Fruit fly (Drosophila melanogaster) whole organism, adult: Measurements from ENCODE around the gene CG12177.

ENCODE experiments used
- CG11617 ChIP-seq: fragments of 200-800 bp; sonication (Bioruptor generic); optimal IDR thresholded peaks from 2 replicates; lab custom pipeline; 2017; ENCODE audit warnings: mild to moderate bottlenecking, missing biosample characterization, missing genetic modification reagents, missing genetic modification characterization
- CG12768 ChIP-seq: fragments of 200-800 bp; sonication (Bioruptor generic); optimal IDR thresholded peaks from 2 replicates; lab custom pipeline; 2017; ENCODE audit warnings: missing biosample characterization, missing genetic modification characterization, mild to moderate bottlenecking, moderate library complexity, missing genetic modification reagents
- CG14711 ChIP-seq: fragments of 200-800 bp; sonication (Bioruptor generic); optimal IDR thresholded peaks from 2 replicates; lab custom pipeline; 2018; ENCODE audit warnings: missing biosample characterization, mild to moderate bottlenecking, missing genetic modification characterization, moderate library complexity
- CG1620 ChIP-seq: fragments of 200-800 bp; sonication (Bioruptor generic); optimal IDR thresholded peaks from 2 replicates; lab custom pipeline; 2016; ENCODE audit warnings: missing biosample characterization, missing genetic modification characterization
- CG33017 ChIP-seq: fragments of 200-800 bp; sonication (Bioruptor generic); optimal IDR thresholded peaks from 2 replicates; lab custom pipeline; 2018; ENCODE audit warnings: missing biosample characterization, mild to moderate bottlenecking, missing genetic modification characterization, moderate library complexity
- CG5204 ChIP-seq: fragments of 200-800 bp; sonication (Bioruptor generic); optimal IDR thresholded peaks from 2 replicates; lab custom pipeline; 2016; ENCODE audit warnings: missing biosample characterization, missing genetic modification characterization
- CG7045 ChIP-seq: fragments of 200-800 bp; sonication (Bioruptor generic); optimal IDR thresholded peaks from 2 replicates; lab custom pipeline; 2017; ENCODE audit warnings: missing biosample characterization, mild to moderate bottlenecking, missing genetic modification characterization
- CG7101 ChIP-seq: fragments of 200-800 bp; sonication (Bioruptor generic); optimal IDR thresholded peaks from 2 replicates; lab custom pipeline; 2018; ENCODE audit warnings: missing biosample characterization, mild to moderate bottlenecking, missing genetic modification characterization, moderate library complexity
- Clk ChIP-seq: fragments of 200-800 bp; sonication (Bioruptor generic); optimal IDR thresholded peaks from 2 replicates; lab custom pipeline; 2017; ENCODE audit warnings: missing biosample characterization, missing genetic modification characterization
- Crg-1 ChIP-seq: fragments of 200-800 bp; sonication (Bioruptor generic); optimal IDR thresholded peaks from 2 replicates; lab custom pipeline; 2016; ENCODE audit warnings: missing biosample characterization, missing genetic modification characterization
- Hr96 ChIP-seq: fragments of 200-800 bp; sonication (Bioruptor generic); optimal IDR thresholded peaks from 2 replicates; lab custom pipeline; 2016; ENCODE audit warnings: missing biosample characterization, missing genetic modification characterization
- Mnt ChIP-seq: fragments of 200-800 bp; sonication (Bioruptor generic); optimal IDR thresholded peaks from 2 replicates; lab custom pipeline; 2016; ENCODE audit warnings: missing biosample characterization, mild to moderate bottlenecking, missing genetic modification characterization
- bab1 ChIP-seq: fragments of 200-800 bp; sonication (Bioruptor generic); optimal IDR thresholded peaks from 3 replicates; lab custom pipeline; 2019; ENCODE audit warnings: missing biosample characterization, mild to moderate bottlenecking, missing genetic modification characterization, moderate library complexity
- cic ChIP-seq: fragments of 200-800 bp; sonication (Bioruptor generic); optimal IDR thresholded peaks from 2 replicates; lab custom pipeline; 2017; ENCODE audit warnings: missing biosample characterization, mild to moderate bottlenecking, missing genetic modification characterization, moderate library complexity
- cnc ChIP-seq, 2 experiments: fragments of >200 bp; optimal IDR thresholded peaks; 2 replicates each; lab custom pipeline; 2017
- kay ChIP-seq: fragments of 200-800 bp; sonication (Bioruptor generic); peaks from one replicate; lab custom pipeline; 2016; ENCODE audit warnings: missing biosample characterization, missing genetic modification characterization, borderline replicate concordance
- ovo ChIP-seq: fragments of 200-800 bp; sonication (Bioruptor generic); optimal IDR thresholded peaks from 2 replicates; lab custom pipeline; 2016; ENCODE audit warnings: missing biosample characterization, missing genetic modification characterization
- pad ChIP-seq: fragments of 200-800 bp; sonication (Bioruptor generic); optimal IDR thresholded peaks from 3 replicates; lab custom pipeline; 2017; ENCODE audit warnings: missing biosample characterization, missing genetic modification characterization, mild to moderate bottlenecking, moderate library complexity, missing genetic modification reagents
- tj ChIP-seq: fragments of 200-800 bp; sonication (Bioruptor generic); optimal IDR thresholded peaks from 3 replicates; lab custom pipeline; 2017; ENCODE audit warnings: missing biosample characterization, mild to moderate bottlenecking, missing genetic modification characterization, moderate library complexity
- toe ChIP-seq: fragments of 200-800 bp; sonication (Bioruptor generic); optimal IDR thresholded peaks from 2 replicates; lab custom pipeline; 2016; ENCODE audit warnings: missing biosample characterization, missing genetic modification characterization

Gene CG12177

DNA sequence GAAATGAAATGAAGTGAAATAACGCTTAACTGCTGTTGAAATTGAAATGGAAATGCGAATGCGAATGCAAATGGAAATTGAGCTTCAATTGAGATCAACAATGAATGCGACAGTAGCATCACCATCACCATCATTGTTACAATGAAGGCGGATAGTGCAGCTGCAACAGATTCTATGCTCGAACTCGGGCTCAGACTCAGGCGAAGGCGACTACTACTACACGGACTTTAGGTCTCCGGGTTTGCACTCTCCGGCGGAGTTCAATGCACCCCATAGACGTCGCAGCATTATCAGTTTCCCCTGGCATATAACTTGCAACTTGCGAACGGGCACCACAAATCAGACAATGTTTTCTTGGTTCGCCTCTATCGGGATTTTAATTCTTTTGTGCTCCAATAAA, 31.5 kb downstream of the CG12177 start:
- TF ChIP-seq CG14711 (no peak), CG11617 (GFP tag; lab: Kevin White, UChicago) (no peak), CG5204 (no peak), Mnt (no peak), bab1 (no peak), pad (GFP tag; lab: Kevin White, UChicago) (no peak), CG7045 (no peak), ovo (GFP tag; lab: Kevin White, UChicago) (no peak), cic (GFP tag; lab: Kevin White, UChicago) (no peak)

DNA sequence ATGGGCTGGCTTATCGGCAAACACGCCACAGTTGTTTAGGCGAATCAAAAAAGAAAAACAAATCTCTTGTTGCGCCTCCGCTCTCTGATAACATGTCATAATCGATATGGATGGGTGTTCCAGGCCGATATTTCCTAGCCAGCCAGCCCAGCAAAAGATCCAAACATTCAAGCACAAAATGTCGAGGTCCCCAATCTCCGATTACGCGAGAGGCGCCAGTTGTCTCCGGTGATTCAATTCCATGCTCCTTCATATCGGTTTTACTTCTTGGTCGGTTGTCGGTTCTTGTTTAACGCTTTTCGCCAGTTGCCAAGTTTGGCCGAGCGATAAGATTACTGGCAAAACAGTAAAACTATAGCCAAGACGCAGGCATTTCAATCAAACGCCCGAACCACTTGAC, 34.1 kb downstream of the CG12177 start:
- no peak for TF ChIP-seq ovo (GFP tag; lab: Kevin White, UChicago)
- TF ChIP-seq Clk (GFP tag; lab: Kevin White, UChicago) = no peak
- TF ChIP-seq cnc (optimal IDR thresholded peaks at IDR 0.05; lab: Kevin White, UChicago) = no peak
- no peak for TF ChIP-seq Crg-1 (GFP tag; lab: Kevin White, UChicago)
- TF ChIP-seq CG14711 = no peak
- no peak for TF ChIP-seq tj
- TF ChIP-seq CG1620 (GFP tag; lab: Kevin White, UChicago) = no peak
- no peak for TF ChIP-seq CG11617 (GFP tag; lab: Kevin White, UChicago)
- TF ChIP-seq pad (GFP tag; lab: Kevin White, UChicago) = no peak
- no peak for TF ChIP-seq bab1
- no peak for TF ChIP-seq CG5204

DNA sequence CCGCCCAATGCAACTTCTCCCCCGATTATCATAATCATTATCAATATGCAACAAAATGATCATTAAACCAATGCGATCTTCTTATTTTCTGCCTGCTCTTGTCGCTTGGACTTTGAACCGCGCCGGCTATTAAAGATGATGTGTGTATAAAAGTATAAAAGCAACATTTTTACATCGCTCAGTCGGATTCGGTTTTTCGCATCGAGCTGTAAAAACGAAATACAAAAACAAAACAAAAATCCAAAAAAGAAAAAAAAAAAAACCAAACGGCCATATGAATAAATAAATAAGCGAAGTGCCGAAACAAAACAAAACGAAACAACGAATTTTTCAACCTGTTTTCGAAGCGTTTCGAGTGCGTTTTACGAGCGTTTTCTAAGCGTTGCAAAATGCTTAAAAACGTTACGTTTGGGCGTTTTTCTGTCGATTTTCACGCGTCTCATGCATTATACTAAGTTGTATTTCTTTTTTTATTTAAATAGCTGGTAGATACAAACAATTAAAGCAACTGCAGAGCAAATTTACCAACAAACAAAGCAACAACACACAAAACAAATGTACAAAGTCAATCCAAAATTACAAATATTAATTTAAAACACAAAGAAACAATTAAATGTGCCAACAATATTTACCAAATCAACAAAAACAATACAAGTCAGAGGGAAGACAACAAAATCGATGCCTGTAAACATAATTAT, 35.5 kb downstream of the CG12177 start:
- TF ChIP-seq Mnt = no peak
- TF ChIP-seq Clk (GFP tag; lab: Kevin White, UChicago) = no peak
- no peak for TF ChIP-seq CG14711
- no peak for TF ChIP-seq CG1620 (GFP tag; lab: Kevin White, UChicago)
- no peak for TF ChIP-seq toe
- no peak for TF ChIP-seq CG5204
- TF ChIP-seq CG7045 = no peak
- peak; percentile 37 for TF ChIP-seq CG7101
- TF ChIP-seq Crg-1 (GFP tag; lab: Kevin White, UChicago) = no peak
- no peak for TF ChIP-seq ovo (GFP tag; lab: Kevin White, UChicago)
- no peak for TF ChIP-seq pad (GFP tag; lab: Kevin White, UChicago)
- TF ChIP-seq CG11617 (GFP tag; lab: Kevin White, UChicago) = no peak
- peak; percentile 65 for TF ChIP-seq kay (GFP tag; lab: Kevin White, UChicago)

DNA sequence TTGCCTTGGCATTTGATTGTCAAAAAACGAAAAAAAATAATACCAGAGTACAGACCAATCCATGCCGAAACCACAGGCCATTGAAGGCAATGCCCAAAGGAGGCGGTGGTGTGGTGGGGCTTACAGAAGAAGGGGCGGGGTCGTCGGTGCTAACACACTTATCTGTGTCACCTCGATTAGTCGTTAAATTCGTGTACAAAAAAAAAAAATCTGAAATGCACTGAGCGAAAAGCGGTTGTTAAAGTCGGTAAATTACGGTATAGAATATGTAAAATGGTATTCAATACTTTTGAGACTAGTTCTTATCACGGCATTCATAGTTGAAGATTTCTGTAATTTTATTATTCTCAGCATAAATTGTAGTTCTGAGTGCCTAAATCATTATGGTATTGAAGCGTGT, 36.3 kb downstream of the CG12177 start:
- TF ChIP-seq bab1 (no peak), CG12768 (GFP tag; lab: Kevin White, UChicago) (no peak), tj (no peak), Crg-1 (GFP tag; lab: Kevin White, UChicago) (no peak), ovo (GFP tag; lab: Kevin White, UChicago) (no peak), pad (GFP tag; lab: Kevin White, UChicago) (no peak), Clk (GFP tag; lab: Kevin White, UChicago) (no peak), CG33017 (tag; lab: Kevin White, UChicago) (no peak), Hr96 (GFP tag; lab: Kevin White, UChicago) (no peak), CG7101 (no peak), CG14711 (no peak), CG5204 (no peak), toe (no peak), cnc (optimal IDR thresholded peaks at IDR 0.05; lab: Kevin White, UChicago) (no peak), cic (GFP tag; lab: Kevin White, UChicago) (no peak), Mnt (no peak), CG1620 (GFP tag; lab: Kevin White, UChicago) (no peak)

DNA sequence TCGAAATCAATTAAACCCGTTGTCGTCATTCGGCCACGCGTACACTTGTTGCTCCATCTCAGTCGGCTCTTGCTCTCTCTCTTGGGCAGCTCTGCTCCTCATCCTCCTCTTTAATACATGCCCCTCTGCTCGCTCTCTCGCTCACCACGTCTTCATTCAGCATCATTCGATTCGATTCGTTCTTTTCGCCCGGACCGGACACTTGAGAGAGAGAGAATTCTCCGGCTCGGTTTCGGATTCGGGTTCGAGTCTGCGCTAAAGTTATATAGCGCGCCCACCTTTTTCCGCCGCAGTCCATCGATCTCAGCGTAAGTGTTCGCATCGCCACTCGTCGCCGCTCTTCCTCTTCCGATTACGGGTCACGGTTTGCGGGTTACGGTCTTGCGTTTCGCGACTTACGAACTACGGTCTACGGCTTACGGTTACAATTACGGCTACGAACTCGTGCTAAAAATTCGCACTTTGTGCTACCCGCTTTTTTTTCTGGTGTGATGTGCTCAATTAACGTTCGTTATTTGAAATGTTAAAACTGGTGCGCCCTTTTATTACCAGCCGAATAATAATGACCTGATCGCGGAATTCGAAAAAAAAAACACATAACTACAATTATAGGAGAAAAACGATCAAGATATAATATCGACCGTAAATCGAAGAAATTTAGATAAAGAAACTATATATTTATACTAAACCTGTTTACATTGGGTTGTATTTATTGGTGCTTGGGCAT, 38.2 kb downstream of the CG12177 start:
- no peak for TF ChIP-seq Clk (GFP tag; lab: Kevin White, UChicago)
- peak; percentile 40 for TF ChIP-seq bab1
- no peak for TF ChIP-seq cic (GFP tag; lab: Kevin White, UChicago)
- TF ChIP-seq Mnt = peak; percentile 37
- peak; percentile 38 for TF ChIP-seq pad (GFP tag; lab: Kevin White, UChicago)
- peak; percentile 32 for TF ChIP-seq CG1620 (GFP tag; lab: Kevin White, UChicago)
- no peak for TF ChIP-seq Hr96 (GFP tag; lab: Kevin White, UChicago)
- TF ChIP-seq cnc (optimal IDR thresholded peaks at IDR 0.05; lab: Kevin White, UChicago) = no peak
- TF ChIP-seq CG7101 = peak; percentile 16
- TF ChIP-seq ovo (GFP tag; lab: Kevin White, UChicago) = no peak
- no peak for TF ChIP-seq toe
- no peak for TF ChIP-seq kay (GFP tag; lab: Kevin White, UChicago)
- TF ChIP-seq CG12768 (GFP tag; lab: Kevin White, UChicago) = peak; percentile 48
- no peak for TF ChIP-seq CG14711

DNA sequence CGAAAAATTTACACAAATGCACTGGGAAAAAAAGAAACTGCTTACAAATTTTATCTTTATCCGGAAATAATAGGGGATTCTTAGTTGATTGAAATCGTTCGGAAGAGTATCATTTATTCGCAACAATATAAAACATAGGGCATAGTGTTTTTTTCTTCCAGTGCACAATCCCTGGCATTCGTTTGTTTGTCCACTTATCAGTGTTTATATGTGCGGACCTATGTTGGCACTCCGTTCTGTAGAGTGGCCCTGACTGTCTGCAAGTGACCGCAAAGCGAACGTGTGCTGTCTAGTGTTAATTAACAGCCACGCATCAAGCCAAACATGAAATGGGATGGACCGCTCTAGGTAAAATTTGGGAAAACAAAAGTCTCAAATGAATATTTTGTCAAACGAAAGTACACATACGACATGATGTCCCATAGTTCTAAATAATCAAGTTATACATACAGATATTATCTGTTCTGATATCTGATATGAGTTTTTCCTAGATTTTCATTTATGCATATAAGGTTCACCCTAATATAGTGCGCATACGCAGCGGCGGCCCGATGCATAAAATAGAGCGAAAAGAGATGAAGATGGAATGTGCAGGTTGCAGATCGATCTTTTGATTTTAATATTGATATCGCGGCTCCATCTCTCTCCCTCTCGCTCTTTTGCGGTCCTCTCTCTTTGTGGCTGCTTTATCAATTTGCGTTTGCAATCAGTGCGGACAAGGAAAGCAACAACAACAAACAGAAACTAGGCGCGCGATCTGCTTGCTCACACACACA, 39.0 kb downstream of the CG12177 start:
- TF ChIP-seq CG11617 (GFP tag; lab: Kevin White, UChicago) (peak; percentile 81), CG12768 (GFP tag; lab: Kevin White, UChicago) (no peak), CG7045 (peak; percentile 42), cic (GFP tag; lab: Kevin White, UChicago) (no peak), Hr96 (GFP tag; lab: Kevin White, UChicago) (peak; percentile 79), CG5204 (peak; percentile 69), kay (GFP tag; lab: Kevin White, UChicago) (peak; percentile 28), Crg-1 (GFP tag; lab: Kevin White, UChicago) (peak; percentile 17), CG7101 (peak; percentile 85), ovo (GFP tag; lab: Kevin White, UChicago) (no peak), CG33017 (tag; lab: Kevin White, UChicago) (peak; percentile 63), bab1 (peak; percentile 81), CG14711 (peak; percentile 66), Clk (GFP tag; lab: Kevin White, UChicago) (no peak), Mnt (no peak), pad (GFP tag; lab: Kevin White, UChicago) (no peak), tj (peak; percentile 42), CG1620 (GFP tag; lab: Kevin White, UChicago) (peak; percentile 67), cnc (optimal IDR thresholded peaks at IDR 0.05; lab: Kevin White, UChicago) (no peak), toe (peak; percentile 16)
